Worm (Caenorhabditis elegans) whole organism, mixed stage, embryonic: Measurements from ENCODE around the gene prp-18.

Source experiments
- M03D4.4 ChIP-seq: sonication (generic microtip); optimal IDR thresholded peaks from 2 replicates; lab custom pipeline; 2017; ENCODE audit warnings: mild to moderate bottlenecking, missing genetic modification characterization, missing compliant biosample characterization
- bed-3 ChIP-seq: fragments of 200-800 bp; sonication (Bioruptor generic); optimal IDR thresholded peaks from 3 replicates; lab custom pipeline; 2018; ENCODE audit warnings: mild to moderate bottlenecking, missing genetic modification characterization, moderate library complexity, missing compliant biosample characterization
- blmp-1 ChIP-seq: fragments of 150-350 bp; optimal IDR thresholded peaks from 2 replicates; lab custom pipeline; 2014; ENCODE audit warnings: missing biosample characterization, missing genetic modification characterization
- ceh-43 ChIP-seq: fragments of 200-800 bp; sonication (Bioruptor generic); optimal IDR thresholded peaks from 2 replicates; lab custom pipeline; 2018; ENCODE audit warnings: mild to moderate bottlenecking, missing genetic modification characterization, moderate library complexity, missing compliant biosample characterization
- ceh-83 ChIP-seq: fragments of 200-800 bp; sonication (Bioruptor generic); optimal IDR thresholded peaks from 2 replicates; lab custom pipeline; 2018; ENCODE audit warnings: mild to moderate bottlenecking, missing genetic modification characterization, missing compliant biosample characterization
- cnd-1 ChIP-seq: fragments of 200-800 bp; sonication (Bioruptor generic); optimal IDR thresholded peaks from 2 replicates; lab custom pipeline; 2018; ENCODE audit warnings: mild to moderate bottlenecking, missing genetic modification characterization, missing compliant biosample characterization
- drap-1 ChIP-seq: fragments of 200-800 bp; sonication (Bioruptor generic); optimal IDR thresholded peaks from 3 replicates; lab custom pipeline; 2018; ENCODE audit warnings: mild to moderate bottlenecking, missing genetic modification characterization, missing compliant biosample characterization
- elt-1 ChIP-seq: sonication (generic microtip); optimal IDR thresholded peaks from 2 replicates; lab custom pipeline; 2017; ENCODE audit warnings: missing genetic modification characterization, mild to moderate bottlenecking, missing compliant biosample characterization, antibody characterized with exemption, moderate library complexity, borderline replicate concordance; ENCODE audit not compliant: insufficient read depth
- elt-3 ChIP-seq: fragments of 150-350 bp; optimal IDR thresholded peaks from 2 replicates; lab custom pipeline; 2014; ENCODE audit warnings: missing biosample characterization, missing genetic modification characterization
- flh-1 ChIP-seq: fragments of 200-800 bp; sonication (Bioruptor generic); optimal IDR thresholded peaks from 2 replicates; lab custom pipeline; 2018; ENCODE audit warnings: mild to moderate bottlenecking, missing genetic modification characterization, moderate library complexity, missing compliant biosample characterization
- hlh-1 ChIP-seq: fragments of 150-350 bp; optimal IDR thresholded peaks from 2 replicates; lab custom pipeline; 2014; ENCODE audit warnings: missing biosample characterization, missing genetic modification reagents, missing genetic modification characterization
- lin-13 ChIP-seq: fragments of 150-350 bp; optimal IDR thresholded peaks from 2 replicates; lab custom pipeline; 2014; ENCODE audit warnings: missing biosample characterization, missing genetic modification characterization
- lin-32 ChIP-seq: fragments of 200-800 bp; sonication (Bioruptor generic); optimal IDR thresholded peaks from 2 replicates; lab custom pipeline; 2018; ENCODE audit warnings: mild to moderate bottlenecking, missing genetic modification characterization, missing compliant biosample characterization
- lsy-2 ChIP-seq: fragments of 150-350 bp; optimal IDR thresholded peaks from 2 replicates; lab custom pipeline; 2014; ENCODE audit warnings: missing biosample characterization, missing genetic modification characterization
- mab-5 ChIP-seq: fragments of 150-350 bp; optimal IDR thresholded peaks from 2 replicates; lab custom pipeline; 2014; ENCODE audit warnings: missing biosample characterization, missing genetic modification characterization
- mep-1 ChIP-seq: fragments of 150-350 bp; optimal IDR thresholded peaks from 2 replicates; lab custom pipeline; 2017; ENCODE audit warnings: missing biosample characterization, missing genetic modification reagents, missing genetic modification characterization, inconsistent platforms
- mls-2 ChIP-seq: sonication (generic microtip); optimal IDR thresholded peaks from 2 replicates; lab custom pipeline; 2016; ENCODE audit warnings: mild to moderate bottlenecking, missing genetic modification characterization, moderate library complexity, missing compliant biosample characterization
- nhr-12 ChIP-seq: fragments of 150-350 bp; optimal IDR thresholded peaks from 2 replicates; lab custom pipeline; 2014; ENCODE audit warnings: missing biosample characterization, missing genetic modification characterization
- nhr-2 ChIP-seq: fragments of 150-350 bp; optimal IDR thresholded peaks from 2 replicates; lab custom pipeline; 2014; ENCODE audit warnings: missing biosample characterization, missing genetic modification characterization
- nhr-237 ChIP-seq: fragments of 150-350 bp; optimal IDR thresholded peaks from 2 replicates; lab custom pipeline; 2014; ENCODE audit warnings: missing biosample characterization, missing genetic modification characterization
- nhr-76 ChIP-seq: sonication (generic microtip); optimal IDR thresholded peaks from 2 replicates; lab custom pipeline; 2017; ENCODE audit warnings: missing biosample characterization, missing genetic modification characterization
- sem-2 ChIP-seq: fragments of 200-800 bp; sonication (Bioruptor generic); optimal IDR thresholded peaks from 2 replicates; lab custom pipeline; 2018; ENCODE audit warnings: mild to moderate bottlenecking, missing genetic modification characterization, missing compliant biosample characterization
- sptf-1 ChIP-seq: sonication (generic microtip); optimal IDR thresholded peaks from 2 replicates; lab custom pipeline; 2017; ENCODE audit warnings: mild to moderate bottlenecking, missing genetic modification characterization, moderate library complexity, missing compliant biosample characterization
- tbx-8 ChIP-seq: fragments of 200-800 bp; sonication (Bioruptor generic); optimal IDR thresholded peaks from 2 replicates; lab custom pipeline; 2018; ENCODE audit warnings: mild to moderate bottlenecking, missing genetic modification characterization, moderate library complexity, missing compliant biosample characterization
- unc-120 ChIP-seq: sonication (generic microtip); optimal IDR thresholded peaks from 2 replicates; lab custom pipeline; 2017; ENCODE audit warnings: missing genetic modification characterization, missing compliant biosample characterization; ENCODE audit not compliant: poor library complexity, severe bottlenecking
- unc-39 ChIP-seq: fragments of 150-350 bp; optimal IDR thresholded peaks from 2 replicates; lab custom pipeline; 2014; ENCODE audit warnings: missing biosample characterization, missing genetic modification characterization
- unc-62 ChIP-seq: fragments of 150-350 bp; optimal IDR thresholded peaks from 2 replicates; lab custom pipeline; 2014; ENCODE audit warnings: missing biosample characterization, missing genetic modification reagents, missing genetic modification characterization
- zip-8 ChIP-seq: fragments of 150-350 bp; optimal IDR thresholded peaks from 2 replicates; lab custom pipeline; 2014; ENCODE audit warnings: missing biosample characterization, missing genetic modification characterization
- ztf-11 ChIP-seq: fragments of 150-350 bp; optimal IDR thresholded peaks from 2 replicates; lab custom pipeline; 2014; ENCODE audit warnings: missing biosample characterization, missing genetic modification characterization

The prp-18 gene

DNA sequence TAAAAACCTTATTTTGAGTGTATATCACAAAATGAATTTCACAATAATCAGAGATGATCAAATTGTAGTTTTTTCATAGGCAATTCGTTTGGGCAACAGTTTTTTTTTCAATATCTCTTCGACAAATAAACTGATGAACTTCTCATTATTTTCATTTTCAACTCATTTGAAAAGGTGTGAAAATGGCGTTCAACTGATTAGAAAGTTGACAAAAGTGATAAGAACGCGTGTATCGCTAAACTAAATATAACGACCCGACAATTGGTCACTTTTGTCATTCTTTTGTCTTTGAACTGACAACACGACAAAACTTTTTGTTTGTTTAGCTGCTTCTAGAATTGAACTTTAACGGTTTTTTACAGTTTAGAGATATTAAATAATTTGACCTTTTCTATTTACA lies 29.2 kb downstream of the prp-18 start:
- TF ChIP-seq nhr-2 (tag; lab: Kevin White, UChicago) (no peak), flh-1 (GFP tag; lab: Kevin White, UChicago) (no peak), sem-2 (GFP tag; lab: Kevin White, UChicago) (no peak)

DNA sequence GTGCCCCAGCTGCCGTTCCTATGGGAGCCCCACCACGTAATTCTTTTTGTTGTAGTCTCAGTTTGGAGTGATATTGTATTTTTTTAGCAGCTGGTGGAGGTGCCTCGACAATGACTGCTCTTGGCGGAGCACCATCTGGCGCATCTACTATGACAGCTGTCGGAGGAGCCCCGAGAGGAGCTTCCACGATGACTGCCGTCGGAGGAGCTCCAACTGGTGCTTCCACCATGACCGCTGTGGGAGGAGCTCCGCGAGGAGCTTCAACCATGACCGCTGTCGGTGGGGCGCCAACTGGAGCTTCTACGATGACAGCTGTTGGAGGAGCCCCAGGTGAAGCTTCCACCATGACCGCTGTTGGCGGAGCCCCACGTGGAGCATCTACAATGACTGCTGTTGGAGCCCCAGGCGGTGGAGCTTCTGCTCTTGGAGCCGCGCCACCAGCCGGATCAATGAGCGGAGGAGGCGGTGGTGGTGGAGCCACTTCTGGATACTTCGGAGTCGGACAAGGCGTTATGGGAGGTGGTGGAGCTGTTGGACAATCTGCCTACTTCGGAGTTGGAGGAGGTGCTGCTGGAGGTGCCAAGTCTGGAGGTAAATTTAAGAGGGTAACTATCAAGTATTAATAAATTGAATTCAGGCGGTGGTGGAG lies 31.2 kb downstream of the prp-18 start:
- TF ChIP-seq mab-5 (no peak), elt-3 (no peak), lin-32 (GFP tag; lab: Kevin White, UChicago) (peak; percentile 62)
- TF ChIP-seq, all 35 proteins: peak for 1

DNA sequence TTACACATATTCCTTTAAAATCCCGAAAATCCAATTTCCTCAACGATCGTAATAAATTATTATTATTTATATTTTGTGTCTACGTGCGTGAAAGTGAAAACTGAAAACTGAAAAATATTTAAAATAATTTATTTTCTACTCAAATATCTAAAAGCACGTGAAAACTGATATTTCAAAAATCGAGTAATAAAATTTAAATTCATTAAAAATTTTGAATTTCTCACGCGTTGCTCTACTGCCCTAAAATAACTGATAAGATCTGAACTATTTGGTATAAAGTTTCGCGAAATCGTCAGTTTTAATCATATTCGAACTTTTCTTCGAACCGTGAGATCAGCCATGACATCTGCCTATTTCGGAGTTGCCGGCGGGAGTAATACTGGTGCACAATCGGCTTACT lies 31.9 kb downstream of the prp-18 start, which contains the start of gene ssq-1:
ssq-1 (plus strand) TSS at position 301 of the 400 bp plus-strand sequence.
- TF ChIP-seq ceh-83 (GFP tag; lab: Kevin White, UChicago), result no peak
- no peak for TF ChIP-seq ztf-11 (tag; lab: Kevin White, UChicago)
- TF ChIP-seq mab-5, result no peak
- TF ChIP-seq tbx-8, result no peak
- TF ChIP-seq unc-120, result no peak
- no peak for TF ChIP-seq lin-32 (GFP tag; lab: Kevin White, UChicago)
- TF ChIP-seq drap-1, result no peak
- TF ChIP-seq cnd-1, result no peak
- no peak for TF ChIP-seq unc-62 (GFP tag; lab: Kevin White, UChicago)

DNA sequence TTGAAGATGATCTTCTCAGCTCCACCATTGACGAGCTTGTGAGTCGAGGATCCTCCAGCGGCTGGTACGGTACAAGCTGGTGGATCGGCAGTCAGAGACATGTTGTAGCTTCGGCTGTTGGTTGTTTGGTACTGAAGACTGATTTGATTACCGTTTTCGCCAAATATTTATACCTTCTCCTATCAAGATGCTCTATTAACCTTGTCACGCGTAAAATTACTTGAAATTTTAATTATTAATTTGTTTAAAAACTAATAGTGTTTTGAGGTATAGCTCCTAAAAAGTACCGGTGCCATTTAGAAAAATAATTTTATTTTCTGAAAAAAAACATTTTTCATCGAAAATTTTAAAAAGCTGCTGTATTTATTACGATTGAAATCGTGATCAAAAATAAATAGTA lies 33.3 kb downstream of the prp-18 start, which contains the start of gene ssp-10:
ssp-10 (minus strand) TSS at position 101 of the 400 bp plus-strand sequence.
- TF ChIP-seq mab-5, result no peak

DNA sequence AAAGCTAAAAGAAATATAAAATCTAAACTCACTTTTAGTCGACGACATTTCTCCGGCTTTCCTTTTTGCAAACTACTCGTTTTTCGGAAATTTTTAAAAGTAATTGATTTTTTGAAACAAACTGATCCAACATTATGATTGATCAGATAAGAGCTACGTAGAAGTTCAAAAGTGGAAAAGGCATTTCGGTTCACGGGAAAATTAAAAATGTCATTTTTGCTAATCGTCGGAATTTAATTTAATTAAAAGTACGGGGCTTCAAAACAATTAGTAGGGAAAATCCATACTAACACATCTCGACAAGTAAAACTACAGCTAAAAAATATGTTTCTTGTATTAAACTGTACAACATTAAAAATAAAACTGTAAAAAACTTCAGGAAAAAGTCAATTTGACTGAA lies 34.6 kb downstream of the prp-18 start, which contains the start of gene K07F5.8:
K07F5.8 (minus strand) TSS at position 101 of the 400 bp plus-strand sequence.
- TF ChIP-seq ceh-43 (GFP tag; lab: Kevin White, UChicago) (no peak), mab-5 (no peak), unc-120 (no peak), unc-39 (tag; lab: Kevin White, UChicago) (no peak), lin-13 (tag; lab: Kevin White, UChicago) (no peak), nhr-76 (tag; lab: Kevin White, UChicago) (no peak), lsy-2 (tag; lab: Kevin White, UChicago) (no peak), nhr-237 (tag; lab: Kevin White, UChicago) (no peak), flh-1 (GFP tag; lab: Kevin White, UChicago) (no peak), nhr-12 (tag; lab: Kevin White, UChicago) (no peak), hlh-1 (no peak), drap-1 (no peak)
- TF ChIP-seq, all 35 proteins: peak for 0

DNA sequence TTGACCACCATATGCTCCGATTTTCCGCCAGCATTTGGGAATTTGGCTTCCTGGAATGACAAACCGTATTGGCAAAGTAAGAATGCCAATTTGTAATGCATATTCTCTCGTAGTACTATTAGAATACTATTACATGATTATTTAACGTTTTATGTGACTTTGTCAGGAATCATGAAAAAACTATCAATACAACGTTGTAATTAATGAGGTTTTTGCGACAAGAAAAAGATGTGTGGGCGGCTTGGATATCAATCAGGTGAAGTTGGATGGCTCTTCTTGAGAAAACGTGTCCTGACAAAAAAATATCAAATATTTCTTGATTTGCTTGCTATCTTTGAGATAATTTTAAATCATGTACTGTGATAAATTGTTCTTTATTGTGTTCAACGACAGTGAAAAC lies 36.1 kb downstream of the prp-18 start, which contains the start of gene K07F5.7:
K07F5.7 (minus strand) TSS at position 101 of the 400 bp plus-strand sequence.
- TF ChIP-seq tbx-8 (no peak), flh-1 (GFP tag; lab: Kevin White, UChicago) (no peak), zip-8 (no peak), unc-39 (tag; lab: Kevin White, UChicago) (no peak), blmp-1 (tag; lab: Kevin White, UChicago) (no peak), bed-3 (no peak), elt-1 (tag; lab: Kevin White, UChicago) (no peak), sptf-1 (tag; lab: Kevin White, UChicago) (no peak), ceh-83 (GFP tag; lab: Kevin White, UChicago) (no peak)
- TF ChIP-seq, all 35 proteins: peak for 0

DNA sequence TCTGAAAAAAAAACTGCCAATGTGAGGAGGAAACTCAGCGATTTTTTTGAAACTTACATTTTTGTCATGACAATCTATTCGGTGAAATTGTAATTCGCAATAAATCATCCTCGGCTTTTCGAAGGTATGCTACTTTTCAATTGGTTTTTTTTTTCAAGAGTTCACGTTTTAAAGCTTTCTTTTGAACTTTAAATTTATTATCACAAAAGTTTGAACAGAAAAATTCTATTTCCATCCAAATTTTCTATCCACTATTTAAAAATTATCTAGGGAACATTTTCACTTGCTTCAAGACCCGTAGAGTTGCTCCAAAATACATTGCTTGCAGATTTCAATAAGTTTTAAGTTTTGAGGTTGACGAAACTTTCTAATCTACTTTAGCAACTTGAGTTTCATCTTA lies 37.6 kb downstream of the prp-18 start, which contains the start of gene K07F5.6:
K07F5.6 (minus strand) TSS at position 101 of the 400 bp plus-strand sequence.
- TF ChIP-seq mls-2 (tag; lab: Kevin White, UChicago), result no peak
- no peak for TF ChIP-seq ceh-43 (GFP tag; lab: Kevin White, UChicago)
- TF ChIP-seq elt-1 (tag; lab: Kevin White, UChicago), result no peak
- no peak for TF ChIP-seq unc-62 (GFP tag; lab: Kevin White, UChicago)
- TF ChIP-seq nhr-12 (tag; lab: Kevin White, UChicago), result no peak
- TF ChIP-seq lin-32 (GFP tag; lab: Kevin White, UChicago), result no peak
- TF ChIP-seq hlh-1, result no peak
- no peak for TF ChIP-seq M03D4.4 (tag; lab: Kevin White, UChicago)
- TF ChIP-seq lin-13 (tag; lab: Kevin White, UChicago), result no peak
- TF ChIP-seq mep-1, result no peak
- TF ChIP-seq nhr-2 (tag; lab: Kevin White, UChicago), result no peak
